Worm (Caenorhabditis elegans) whole organism, late embryonic: ENCODE results near the gene ZK662.5.
A peak's percentile ranks its signal among the peaks of the same experiment; 100 is the strongest.

Experiments used
- C38D4.7 ChIP-seq: fragments of 200-800 bp; sonication (Bioruptor generic); optimal IDR thresholded peaks from 2 replicates; lab custom pipeline; 2018; ENCODE audit warnings: mild to moderate bottlenecking, missing genetic modification characterization, moderate library complexity, missing compliant biosample characterization
- F13H6.1 ChIP-seq: sonication (generic microtip); optimal IDR thresholded peaks from 2 replicates; lab custom pipeline; 2016; ENCODE audit warnings: missing genetic modification characterization, missing compliant biosample characterization
- K09A11.1 ChIP-seq: sonication (generic microtip); optimal IDR thresholded peaks from 2 replicates; lab custom pipeline; 2017; ENCODE audit warnings: antibody characterized with exemption, mild to moderate bottlenecking, missing genetic modification characterization, missing compliant biosample characterization; ENCODE audit not compliant: insufficient read depth
- T23F11.4 ChIP-seq: fragments of 200-800 bp; sonication (Bioruptor generic); optimal IDR thresholded peaks from 2 replicates; lab custom pipeline; 2018; ENCODE audit warnings: mild to moderate bottlenecking, missing genetic modification characterization, missing compliant biosample characterization
- Y22D7AL.16 ChIP-seq: sonication (generic microtip); optimal IDR thresholded peaks from 2 replicates; lab custom pipeline; 2016; ENCODE audit warnings: missing genetic modification characterization, missing compliant biosample characterization
- ahr-1 ChIP-seq: sonication (generic microtip); optimal IDR thresholded peaks from 2 replicates; lab custom pipeline; 2016; ENCODE audit warnings: missing genetic modification characterization, missing compliant biosample characterization
- ceh-14 ChIP-seq: sonication (generic microtip); optimal IDR thresholded peaks from 2 replicates; lab custom pipeline; 2016; ENCODE audit warnings: missing genotype, missing genetic modification characterization, missing compliant biosample characterization
- ceh-18 ChIP-seq: sonication (generic microtip); optimal IDR thresholded peaks from 2 replicates; lab custom pipeline; 2016; ENCODE audit warnings: missing genetic modification characterization, missing compliant biosample characterization
- ceh-22 ChIP-seq: sonication (generic microtip); optimal IDR thresholded peaks from 2 replicates; lab custom pipeline; 2017; ENCODE audit warnings: missing biosample characterization, missing genetic modification characterization
- ceh-24 ChIP-seq: sonication (generic microtip); optimal IDR thresholded peaks from 2 replicates; lab custom pipeline; 2016; ENCODE audit warnings: mild to moderate bottlenecking, missing genetic modification characterization, missing compliant biosample characterization
- ceh-31 ChIP-seq: sonication (generic microtip); optimal IDR thresholded peaks from 2 replicates; lab custom pipeline; 2016; ENCODE audit warnings: missing genetic modification characterization, missing compliant biosample characterization
- ceh-34 ChIP-seq: sonication (generic microtip); optimal IDR thresholded peaks from 2 replicates; lab custom pipeline; 2016; ENCODE audit warnings: mild to moderate bottlenecking, missing genetic modification characterization, missing compliant biosample characterization
- ceh-45 ChIP-seq: fragments of 200-800 bp; sonication (Bioruptor generic); IDR thresholded peaks from 2 replicates; pipeline ENCODE4 v1.3.6; 2022; ENCODE audit warnings: missing genetic modification reagents, missing genetic modification characterization, missing compliant biosample characterization
- ceh-48 ChIP-seq: sonication (generic microtip); optimal IDR thresholded peaks from 2 replicates; lab custom pipeline; 2016; ENCODE audit warnings: missing genetic modification characterization, inconsistent platforms, missing compliant biosample characterization
- ceh-6 ChIP-seq: fragments of 200-800 bp; sonication (Bioruptor generic); optimal IDR thresholded peaks from 2 replicates; lab custom pipeline; 2018; ENCODE audit warnings: mild to moderate bottlenecking, missing genetic modification characterization, missing compliant biosample characterization
- ceh-9 ChIP-seq: sonication (generic microtip); optimal IDR thresholded peaks from 2 replicates; lab custom pipeline; 2016; ENCODE audit warnings: mild to moderate bottlenecking, missing genetic modification characterization, inconsistent platforms, missing compliant biosample characterization
- dmd-4 ChIP-seq: sonication (generic microtip); optimal IDR thresholded peaks from 2 replicates; lab custom pipeline; 2016; ENCODE audit warnings: borderline replicate concordance, missing genetic modification characterization, missing compliant biosample characterization
- dve-1 ChIP-seq: sonication (generic microtip); optimal IDR thresholded peaks from 2 replicates; lab custom pipeline; 2017; ENCODE audit warnings: antibody characterized with exemption, mild to moderate bottlenecking, missing genetic modification characterization, missing compliant biosample characterization
- elt-2 ChIP-seq: sonication (generic microtip); optimal IDR thresholded peaks from 2 replicates; lab custom pipeline; 2016; ENCODE audit warnings: missing genetic modification reagents, missing genetic modification characterization, missing compliant biosample characterization
- elt-4 ChIP-seq: sonication (generic microtip); optimal IDR thresholded peaks from 2 replicates; lab custom pipeline; 2016; ENCODE audit warnings: missing genetic modification characterization, missing compliant biosample characterization
- ets-4 ChIP-seq: sonication (generic microtip); optimal IDR thresholded peaks from 2 replicates; lab custom pipeline; 2016; ENCODE audit warnings: missing genetic modification characterization, missing compliant biosample characterization
- fax-1 ChIP-seq: sonication (generic microtip); optimal IDR thresholded peaks from 2 replicates; lab custom pipeline; 2016; ENCODE audit warnings: missing genotype, missing genetic modification characterization, missing compliant biosample characterization
- fkh-10 ChIP-seq: fragments of 150-350 bp; optimal IDR thresholded peaks from 2 replicates; lab custom pipeline; 2014; ENCODE audit warnings: missing biosample characterization, missing genetic modification reagents, missing genetic modification characterization
- gmeb-2 ChIP-seq: sonication (generic microtip); optimal IDR thresholded peaks from 2 replicates; lab custom pipeline; 2016; ENCODE audit warnings: missing genetic modification characterization, inconsistent platforms, missing compliant biosample characterization
- hlh-30 ChIP-seq: sonication (generic microtip); optimal IDR thresholded peaks from 2 replicates; lab custom pipeline; 2017; ENCODE audit warnings: antibody characterized with exemption, missing genetic modification characterization, missing compliant biosample characterization; ENCODE audit not compliant: insufficient read depth
- lim-6 ChIP-seq: sonication (generic microtip); optimal IDR thresholded peaks from 2 replicates; lab custom pipeline; 2016; ENCODE audit warnings: missing genetic modification characterization, missing compliant biosample characterization
- lin-11 ChIP-seq: fragments of 200-800 bp; sonication (Bioruptor generic); optimal IDR thresholded peaks from 2 replicates; lab custom pipeline; 2018; ENCODE audit warnings: mild to moderate bottlenecking, missing genetic modification characterization, missing compliant biosample characterization
- madf-2 ChIP-seq: sonication (generic microtip); optimal IDR thresholded peaks from 2 replicates; lab custom pipeline; 2017; ENCODE audit warnings: missing genetic modification characterization, missing compliant biosample characterization
- mec-3 ChIP-seq: sonication (generic microtip); optimal IDR thresholded peaks from 2 replicates; lab custom pipeline; 2016; ENCODE audit warnings: borderline replicate concordance, missing genetic modification characterization, missing compliant biosample characterization
- nfya-1 ChIP-seq: sonication (generic microtip); optimal IDR thresholded peaks from 2 replicates; lab custom pipeline; 2017; ENCODE audit warnings: missing genetic modification characterization, mild to moderate bottlenecking, missing compliant biosample characterization, antibody characterized with exemption, moderate library complexity
- nhr-11 ChIP-seq: fragments of 150-350 bp; optimal IDR thresholded peaks from 2 replicates; lab custom pipeline; 2014; ENCODE audit warnings: missing biosample characterization, missing genetic modification characterization
- npax-4 ChIP-seq: sonication (generic microtip); optimal IDR thresholded peaks from 2 replicates; lab custom pipeline; 2016; ENCODE audit warnings: missing genetic modification characterization, missing compliant biosample characterization
- pag-3 ChIP-seq: sonication (generic microtip); optimal IDR thresholded peaks from 2 replicates; lab custom pipeline; 2016; ENCODE audit warnings: missing compliant biosample characterization, missing genetic modification characterization, borderline replicate concordance
- pat-9 ChIP-seq: fragments of 200-800 bp; sonication (Bioruptor generic); optimal IDR thresholded peaks from 2 replicates; lab custom pipeline; 2018; ENCODE audit warnings: mild to moderate bottlenecking, missing genetic modification characterization, moderate library complexity, missing compliant biosample characterization
- pqm-1 ChIP-seq: sonication (generic microtip); optimal IDR thresholded peaks from 2 replicates; lab custom pipeline; 2016; ENCODE audit warnings: missing genetic modification characterization, missing compliant biosample characterization
- pros-1 ChIP-seq: fragments of 150-350 bp; optimal IDR thresholded peaks from 2 replicates; lab custom pipeline; 2014; ENCODE audit warnings: missing biosample characterization, missing genetic modification reagents, missing genetic modification characterization
- sdc-2 ChIP-seq: sonication (generic microtip); optimal IDR thresholded peaks from 2 replicates; lab custom pipeline; 2016; ENCODE audit warnings: missing genotype, missing genetic modification characterization, missing compliant biosample characterization
- sox-2 ChIP-seq: fragments of 200-800 bp; sonication (Bioruptor generic); IDR thresholded peaks from 2 replicates; pipeline ENCODE4 v1.3.6; 2022; ENCODE audit warnings: missing genetic modification reagents, missing genetic modification characterization, missing compliant biosample characterization
- sox-4 ChIP-seq: sonication (generic microtip); optimal IDR thresholded peaks from 2 replicates; lab custom pipeline; 2017; ENCODE audit warnings: mild to moderate bottlenecking, missing genetic modification characterization, inconsistent platforms, missing compliant biosample characterization
- syd-9 ChIP-seq: sonication (generic microtip); optimal IDR thresholded peaks from 2 replicates; lab custom pipeline; 2016; ENCODE audit warnings: mild to moderate bottlenecking, missing genetic modification characterization, moderate library complexity, missing compliant biosample characterization
- tbx-7 ChIP-seq: sonication (generic microtip); optimal IDR thresholded peaks from 2 replicates; lab custom pipeline; 2016; ENCODE audit warnings: missing genotype, missing genetic modification characterization, missing compliant biosample characterization
- ttx-3 ChIP-seq: sonication (generic microtip); optimal IDR thresholded peaks from 2 replicates; lab custom pipeline; 2016; ENCODE audit warnings: missing genetic modification reagents, missing genetic modification characterization, missing compliant biosample characterization
- unc-3 ChIP-seq, 2 experiments: fragments of 200-800 bp in 1 of 2; sonication (Bioruptor generic) in 1 of 2; sonication (generic microtip) in 1 of 2; conservative IDR thresholded peaks in 1 of 2; optimal IDR thresholded peaks in 1 of 2; 2 replicates each; pipeline versions ENCODE4 v1.3.6 to Lab custom; 2016 to 2022; ENCODE audit warnings: missing compliant biosample characterization in 2 of 2, missing genetic modification characterization in 2 of 2, missing genetic modification reagents in 1 of 2
- zip-5 ChIP-seq: sonication (generic microtip); optimal IDR thresholded peaks from 2 replicates; lab custom pipeline; 2016; ENCODE audit warnings: missing genetic modification characterization, missing compliant biosample characterization
- ztf-16 ChIP-seq: sonication (generic microtip); optimal IDR thresholded peaks from 2 replicates; lab custom pipeline; 2017; ENCODE audit warnings: missing genetic modification characterization, missing compliant biosample characterization

ZK662.5 gene

ce11 chrX:15731668-15732067, 10.2 kb downstream of the ZK662.5 start, which contains the start of gene lin-15A:
TSS of gene lin-15A (plus strand) at chrX:15731968.
- no peak for TF ChIP-seq lin-11
- TF ChIP-seq mec-3 (tag; lab: Kevin White, UChicago): no peak

ce11 chrX:15736419-15736818, 15.0 kb downstream of the ZK662.5 start:
- peak; percentile 98 for TF ChIP-seq sdc-2 (tag; lab: Kevin White, UChicago)
- TF ChIP-seq sox-2 (GFP tag; lab: Robert Waterston, UW): peak; percentile 16; the same call in 1 of the 2 replicates
- TF ChIP-seq ceh-48: peak; percentile 63
- peak; percentile 21 for TF ChIP-seq dve-1
- peak; percentile 31 for TF ChIP-seq ceh-31 (tag; lab: Kevin White, UChicago)
- TF ChIP-seq nfya-1: peak; percentile 41
- no peak for TF ChIP-seq nhr-11 (tag; lab: Kevin White, UChicago)
- no peak for TF ChIP-seq ceh-14 (tag; lab: Kevin White, UChicago)

ce11 chrX:15740526-15740925, 19.1 kb downstream of the ZK662.5 start, which contains the start of gene srg-64:
TSS of gene srg-64 (minus strand) at chrX:15740626.
- TF ChIP-seq fkh-10 (GFP tag; lab: Kevin White, UChicago) (no peak), sox-4 (tag; lab: Kevin White, UChicago) (no peak), lin-11 (no peak), sox-2 (GFP tag; lab: Robert Waterston, UW) (no peak), ceh-45 (no peak), tbx-7 (tag; lab: Kevin White, UChicago) (no peak), ceh-6 (GFP tag; lab: Kevin White, UChicago) (no peak)

- TF ChIP-seq fax-1: peak; percentile 80
- TF ChIP-seq ceh-22 (tag; lab: Kevin White, UChicago): no peak
- peak; percentile 23 for TF ChIP-seq tbx-7 (tag; lab: Kevin White, UChicago)
- TF ChIP-seq lim-6 (tag; lab: Kevin White, UChicago): peak; percentile 37
- TF ChIP-seq dmd-4 (tag; lab: Kevin White, UChicago): peak; percentile 58
- TF ChIP-seq ztf-16 (tag; lab: Kevin White, UChicago): peak; percentile 92
- TF ChIP-seq ets-4 (tag; lab: Kevin White, UChicago): peak; percentile 48
- peak; percentile 86 for TF ChIP-seq pat-9
- TF ChIP-seq ceh-31 (tag; lab: Kevin White, UChicago): peak; percentile 81
- peak; percentile 77 for TF ChIP-seq npax-4
- peak; percentile 85 for TF ChIP-seq C38D4.7 (GFP tag; lab: Kevin White, UChicago)
- peak; percentile 71 for TF ChIP-seq ceh-24 (tag; lab: Kevin White, UChicago)
- peak; percentile 67 for TF ChIP-seq ceh-9 (tag; lab: Kevin White, UChicago)
- TF ChIP-seq sdc-2 (tag; lab: Kevin White, UChicago): peak; percentile 95
- no peak for TF ChIP-seq elt-4
- TF ChIP-seq mec-3 (tag; lab: Kevin White, UChicago): no peak
- peak; percentile 86 for TF ChIP-seq ceh-34 (tag; lab: Kevin White, UChicago)
- TF ChIP-seq ceh-18 (tag; lab: Kevin White, UChicago): peak; percentile 87
- peak; percentile 72 for TF ChIP-seq ahr-1 (tag; lab: Kevin White, UChicago)
- TF ChIP-seq unc-3 (GFP tag; conservative IDR thresholded peaks at IDR 0.05; lab: Robert Waterston, UW): peak; percentile 92
- peak; percentile 88 for TF ChIP-seq unc-3 (tag; optimal IDR thresholded peaks at IDR 0.05; lab: Kevin White, UChicago)
- TF ChIP-seq pag-3 (tag; lab: Kevin White, UChicago): peak; percentile 53
- no peak for TF ChIP-seq pros-1 (tag; lab: Kevin White, UChicago)
- peak; percentile 55 for TF ChIP-seq hlh-30
- TF ChIP-seq K09A11.1 (tag; lab: Kevin White, UChicago): peak; percentile 28
- peak; percentile 83 for TF ChIP-seq madf-2 (tag; lab: Kevin White, UChicago)
- TF ChIP-seq gmeb-2 (tag; lab: Kevin White, UChicago): peak; percentile 90
- TF ChIP-seq syd-9: peak; percentile 77
- peak; percentile 69 for TF ChIP-seq zip-5
- TF ChIP-seq pqm-1 (tag; lab: Kevin White, UChicago): peak; percentile 84
- peak; percentile 74 for TF ChIP-seq nfya-1
- TF ChIP-seq F13H6.1 (tag; lab: Kevin White, UChicago): peak; percentile 80
- peak; percentile 88 for TF ChIP-seq ttx-3 (tag; lab: Kevin White, UChicago)
- TF ChIP-seq Y22D7AL.16 (tag; lab: Kevin White, UChicago): peak; percentile 86
- peak; percentile 90 for TF ChIP-seq elt-2 (tag; lab: Kevin White, UChicago)
- peak; percentile 90 for TF ChIP-seq T23F11.4 (GFP tag; lab: Kevin White, UChicago)
These were observed 20.4 kb downstream of the ZK662.5 start for ce11 chrX:15741852-15742251.
